Fruit fly (Drosophila melanogaster) whole organism: ENCODE results near the gene corn.

Experiments
- CG8478 ChIP-seq: fragments of >200 bp; optimal IDR thresholded peaks from 2 replicates; lab custom pipeline; 2018; ENCODE audit warnings: inconsistent platforms
- Dll ChIP-seq: fragments of >200 bp; optimal IDR thresholded peaks from 2 replicates; lab custom pipeline; 2017
- EcR ChIP-seq, 2 experiments: fragments of >200 bp; optimal IDR thresholded peaks; 2 replicates each; lab custom pipeline; 2017; ENCODE audit warnings: missing biosample characterization in 2 of 2, missing genetic modification characterization in 2 of 2, missing genetic modification reagents in 2 of 2
- pan ChIP-seq: fragments of >200 bp; optimal IDR thresholded peaks from 2 replicates; lab custom pipeline; 2017
- psq ChIP-seq: fragments of >200 bp; optimal IDR thresholded peaks from 2 replicates; lab custom pipeline; 2017
- usp ChIP-seq: fragments of >200 bp; optimal IDR thresholded peaks from 2 replicates; lab custom pipeline; 2017; ENCODE audit warnings: missing biosample characterization, missing genetic modification characterization, mixed read lengths

- TF ChIP-seq psq: no peak
- no peak for TF ChIP-seq usp (GFP tag; lab: Kevin White, UChicago)
- TF ChIP-seq EcR (GFP tag; optimal IDR thresholded peaks at IDR 0.05; lab: Kevin White, UChicago): no peak
- no peak for TF ChIP-seq pan
- TF ChIP-seq CG8478 (lab: Kevin White, UChicago): no peak
- TF ChIP-seq Dll: no peak
Observed at dm6 chr3L:7134818-7135217, 22.1 kb downstream of the corn start.
